Worm (Caenorhabditis elegans) whole organism, L1 larva: Measurements from ENCODE around the gene gen-1.

ENCODE experiments used
- elt-2 ChIP-seq: sonication (generic microtip); optimal IDR thresholded peaks from 2 replicates; lab custom pipeline; 2016; ENCODE audit warnings: missing genetic modification characterization, mild to moderate bottlenecking, inconsistent platforms, missing compliant biosample characterization, missing genetic modification reagents
- fkh-10 ChIP-seq: sonication (generic microtip); optimal IDR thresholded peaks from 2 replicates; lab custom pipeline; 2017; ENCODE audit warnings: missing biosample characterization, missing genetic modification reagents, missing genetic modification characterization
- grh-1 ChIP-seq: fragments of 200-800 bp; sonication (Bioruptor generic); IDR thresholded peaks from 2 replicates; pipeline ENCODE4 v1.3.6; 2022; ENCODE audit warnings: missing genetic modification reagents, missing genetic modification characterization, missing compliant biosample characterization
- lin-13 ChIP-seq: fragments of 150-350 bp; optimal IDR thresholded peaks from 2 replicates; lab custom pipeline; 2014; ENCODE audit warnings: missing biosample characterization, missing genetic modification reagents, missing genetic modification characterization
- nhr-12 ChIP-seq: sonication (generic microtip); optimal IDR thresholded peaks from 2 replicates; lab custom pipeline; 2017; ENCODE audit warnings: missing biosample characterization, missing genetic modification characterization
- nhr-77 ChIP-seq: fragments of 150-350 bp; optimal IDR thresholded peaks from 2 replicates; lab custom pipeline; 2014; ENCODE audit warnings: missing biosample characterization, missing genetic modification characterization
- skn-1 ChIP-seq: fragments of 150-350 bp; optimal IDR thresholded peaks from 2 replicates; lab custom pipeline; 2014; ENCODE audit warnings: missing biosample characterization, missing genetic modification characterization
- tbx-2 ChIP-seq: sonication (generic microtip); optimal IDR thresholded peaks from 2 replicates; lab custom pipeline; 2016; ENCODE audit warnings: missing genetic modification characterization, missing compliant biosample characterization
- unc-130 ChIP-seq: fragments of 150-350 bp; optimal IDR thresholded peaks from 2 replicates; lab custom pipeline; 2017; ENCODE audit warnings: missing biosample characterization, missing genetic modification characterization, inconsistent platforms
- xbp-1 ChIP-seq: sonication (generic microtip); optimal IDR thresholded peaks from 2 replicates; lab custom pipeline; 2016; ENCODE audit warnings: missing genetic modification characterization, missing compliant biosample characterization

DNA sequence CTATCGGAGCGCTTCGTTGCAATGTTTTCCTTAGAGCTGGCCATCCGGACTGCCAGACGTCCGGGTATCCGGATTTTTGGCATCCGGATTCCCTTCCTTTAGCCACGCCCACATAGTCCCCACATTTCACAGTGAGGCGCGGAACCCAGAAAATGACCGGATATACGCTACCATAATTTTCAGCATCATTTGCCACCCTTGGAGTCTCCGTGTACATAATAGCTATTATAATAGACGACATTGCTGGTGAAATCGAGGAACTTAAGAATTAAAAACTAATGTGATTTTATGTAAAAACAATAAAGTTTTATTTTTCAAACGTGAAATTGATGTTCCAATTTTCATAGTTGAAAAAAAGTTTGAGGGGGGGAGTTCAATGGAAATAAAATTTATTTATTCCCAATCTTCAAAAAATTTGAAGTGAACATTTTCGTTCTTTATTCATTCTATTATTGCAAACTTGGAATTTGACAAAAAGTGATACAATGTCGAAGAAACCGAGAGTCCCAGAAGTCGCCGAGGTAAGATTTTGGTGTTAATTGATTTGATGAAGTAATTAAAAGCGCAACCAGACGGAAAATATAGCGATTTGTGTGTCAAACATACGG is 37.6 kb downstream of the gen-1 start:
- no peak for TF ChIP-seq nhr-12
- no peak for TF ChIP-seq lin-13 (GFP tag; lab: Kevin White, UChicago)
- no peak for TF ChIP-seq xbp-1 (tag; lab: Kevin White, UChicago)
- no peak for TF ChIP-seq fkh-10 (GFP tag; lab: Kevin White, UChicago)
- no peak for TF ChIP-seq skn-1
- no peak for TF ChIP-seq tbx-2 (tag; lab: Kevin White, UChicago)
- TF ChIP-seq unc-130 (tag; lab: Kevin White, UChicago): no peak
- TF ChIP-seq elt-2 (tag; lab: Kevin White, UChicago): no peak
- TF ChIP-seq grh-1 (GFP tag; lab: Robert Waterston, UW): no peak
- TF ChIP-seq nhr-77: no peak
